Worm (Caenorhabditis elegans) whole organism, L3 larva: Measurements from ENCODE around the gene C18A3.3.
A peak's percentile ranks its signal among the peaks of the same experiment; 100 is the strongest.

Source experiments
- R02D3.7 ChIP-seq: fragments of 150-350 bp; optimal IDR thresholded peaks from 2 replicates; lab custom pipeline; 2014; ENCODE audit warnings: missing biosample characterization, missing genetic modification characterization
- ZK546.5 ChIP-seq: sonication (generic microtip); optimal IDR thresholded peaks from 2 replicates; lab custom pipeline; 2017; ENCODE audit warnings: missing biosample characterization, missing genetic modification characterization
- aly-2 ChIP-seq: fragments of 150-350 bp; optimal IDR thresholded peaks from 2 replicates; lab custom pipeline; 2014; ENCODE audit warnings: missing biosample characterization, missing genetic modification characterization
- ama-1 ChIP-seq: fragments of 150-350 bp; optimal IDR thresholded peaks from 2 replicates; lab custom pipeline; 2018
- ceh-16 ChIP-seq: sonication (generic microtip); optimal IDR thresholded peaks from 2 replicates; lab custom pipeline; 2017; ENCODE audit warnings: missing biosample characterization, missing genetic modification characterization
- ceh-28 ChIP-seq: fragments of 150-350 bp; optimal IDR thresholded peaks from 2 replicates; lab custom pipeline; 2014; ENCODE audit warnings: missing biosample characterization, missing genetic modification reagents, missing genetic modification characterization
- ceh-9 ChIP-seq: sonication (generic microtip); optimal IDR thresholded peaks from 2 replicates; lab custom pipeline; 2018; ENCODE audit warnings: missing biosample characterization, missing genetic modification characterization
- egl-27 ChIP-seq: sonication (generic microtip); optimal IDR thresholded peaks from 4 replicates; lab custom pipeline; 2017; ENCODE audit warnings: missing biosample characterization, missing genetic modification reagents, missing genetic modification characterization
- egl-5 ChIP-seq: fragments of 150-350 bp; optimal IDR thresholded peaks from 2 replicates; lab custom pipeline; 2017; ENCODE audit warnings: missing biosample characterization, missing genetic modification reagents, missing genetic modification characterization, inconsistent platforms
- elt-1 ChIP-seq: fragments of 150-350 bp; optimal IDR thresholded peaks from 2 replicates; lab custom pipeline; 2014; ENCODE audit warnings: missing biosample characterization, missing genetic modification characterization
- elt-2 ChIP-seq: sonication (generic microtip); optimal IDR thresholded peaks from 2 replicates; lab custom pipeline; 2016; ENCODE audit warnings: missing genetic modification reagents, mild to moderate bottlenecking, missing genetic modification characterization, missing compliant biosample characterization
- elt-3 ChIP-seq, 3 experiments: fragments of 150-350 bp in 1 of 3; sonication (generic microtip) in 2 of 3; optimal IDR thresholded peaks; 2 replicates in 2 of 3; 4 replicates in 1 of 3; lab custom pipeline; 2014 to 2017; ENCODE audit warnings: missing biosample characterization in 3 of 3, missing genetic modification characterization in 3 of 3
- eor-1 ChIP-seq, 2 experiments: fragments of 150-350 bp; optimal IDR thresholded peaks; 2 replicates each; lab custom pipeline; 2014 to 2018; ENCODE audit warnings: missing biosample characterization in 2 of 2, missing genetic modification characterization in 2 of 2
- fkh-10 ChIP-seq: sonication (generic microtip); optimal IDR thresholded peaks from 2 replicates; lab custom pipeline; 2017; ENCODE audit warnings: missing biosample characterization, missing genetic modification reagents, missing genetic modification characterization
- fkh-2 ChIP-seq: fragments of 150-350 bp; optimal IDR thresholded peaks from 2 replicates; lab custom pipeline; 2014; ENCODE audit warnings: missing biosample characterization, missing genetic modification reagents, missing genetic modification characterization
- fos-1 ChIP-seq: fragments of 150-350 bp; optimal IDR thresholded peaks from 2 replicates; lab custom pipeline; 2014; ENCODE audit warnings: missing biosample characterization, missing genetic modification characterization
- hmg-11 ChIP-seq: sonication (generic microtip); optimal IDR thresholded peaks from 2 replicates; lab custom pipeline; 2016; ENCODE audit warnings: missing genetic modification characterization, missing compliant biosample characterization
- jun-1 ChIP-seq: fragments of 150-350 bp; optimal IDR thresholded peaks from 2 replicates; lab custom pipeline; 2014; ENCODE audit warnings: missing biosample characterization, missing genetic modification reagents, missing genetic modification characterization
- lin-15B ChIP-seq: fragments of 150-350 bp; optimal IDR thresholded peaks from 2 replicates; lab custom pipeline; 2014; ENCODE audit warnings: missing biosample characterization, missing genetic modification characterization
- lin-39 ChIP-seq: fragments of 150-350 bp; optimal IDR thresholded peaks from 2 replicates; lab custom pipeline; 2018; ENCODE audit warnings: missing biosample characterization, missing genetic modification reagents, missing genetic modification characterization
- lsy-12 ChIP-seq: sonication (generic microtip); optimal IDR thresholded peaks from 2 replicates; lab custom pipeline; 2016; ENCODE audit warnings: mild to moderate bottlenecking, missing genetic modification characterization, missing compliant biosample characterization
- mdl-1 ChIP-seq: fragments of 150-350 bp; optimal IDR thresholded peaks from 2 replicates; lab custom pipeline; 2014; ENCODE audit warnings: missing biosample characterization, missing genetic modification characterization
- mml-1 ChIP-seq: fragments of 150-350 bp; sonication (generic microtip); optimal IDR thresholded peaks from 3 replicates; lab custom pipeline; 2014; ENCODE audit warnings: missing biosample characterization, missing genetic modification characterization
- nfya-1 ChIP-seq: sonication (generic microtip); optimal IDR thresholded peaks from 2 replicates; lab custom pipeline; 2017; ENCODE audit warnings: missing genetic modification characterization, mild to moderate bottlenecking, missing compliant biosample characterization, antibody characterized with exemption, moderate library complexity; ENCODE audit not compliant: insufficient read depth
- nhr-11 ChIP-seq: fragments of 150-350 bp; optimal IDR thresholded peaks from 2 replicates; lab custom pipeline; 2014; ENCODE audit warnings: missing biosample characterization, missing genetic modification characterization
- nhr-12 ChIP-seq: fragments of 150-350 bp; optimal IDR thresholded peaks from 2 replicates; lab custom pipeline; 2014; ENCODE audit warnings: missing biosample characterization, missing genetic modification characterization
- nhr-23 ChIP-seq: fragments of 150-350 bp; optimal IDR thresholded peaks from 2 replicates; lab custom pipeline; 2014; ENCODE audit warnings: missing biosample characterization, missing genetic modification reagents, missing genetic modification characterization
- nhr-237 ChIP-seq: fragments of 150-350 bp; optimal IDR thresholded peaks from 2 replicates; lab custom pipeline; 2014; ENCODE audit warnings: missing biosample characterization, missing genetic modification characterization
- nhr-25 ChIP-seq: sonication (generic microtip); optimal IDR thresholded peaks from 2 replicates; lab custom pipeline; 2017; ENCODE audit warnings: missing biosample characterization, missing genetic modification characterization
- nhr-28 ChIP-seq: fragments of 150-350 bp; optimal IDR thresholded peaks from 2 replicates; lab custom pipeline; 2014; ENCODE audit warnings: missing biosample characterization, missing genetic modification characterization
- nhr-43 ChIP-seq: sonication (generic microtip); optimal IDR thresholded peaks from 2 replicates; lab custom pipeline; 2016; ENCODE audit warnings: mild to moderate bottlenecking, missing genetic modification characterization, missing compliant biosample characterization; ENCODE audit not compliant: poor library complexity, severe bottlenecking
- nhr-67 ChIP-seq: fragments of 150-350 bp; optimal IDR thresholded peaks from 2 replicates; lab custom pipeline; 2014; ENCODE audit warnings: missing biosample characterization, missing genetic modification characterization
- nhr-76 ChIP-seq: fragments of 150-350 bp; sonication (generic microtip); optimal IDR thresholded peaks from 5 replicates; lab custom pipeline; 2014; ENCODE audit warnings: missing biosample characterization, missing genetic modification characterization
- nhr-77 ChIP-seq: fragments of 150-350 bp; optimal IDR thresholded peaks from 2 replicates; lab custom pipeline; 2014; ENCODE audit warnings: missing biosample characterization, missing genetic modification characterization
- pha-4 ChIP-seq: fragments of 150-350 bp; optimal IDR thresholded peaks from 2 replicates; lab custom pipeline; 2014; ENCODE audit warnings: missing biosample characterization, missing genetic modification reagents, missing genetic modification characterization
- pqm-1 ChIP-seq: fragments of 150-350 bp; optimal IDR thresholded peaks from 2 replicates; lab custom pipeline; 2017; ENCODE audit warnings: missing biosample characterization, missing genetic modification characterization, inconsistent platforms
- sea-2 ChIP-seq: fragments of 150-350 bp; sonication (generic microtip); optimal IDR thresholded peaks from 4 replicates; lab custom pipeline; 2014; ENCODE audit warnings: missing biosample characterization, missing genetic modification reagents, missing genetic modification characterization
- skn-1 ChIP-seq: fragments of 150-350 bp; optimal IDR thresholded peaks from 2 replicates; lab custom pipeline; 2014; ENCODE audit warnings: missing biosample characterization, missing genetic modification characterization
- snpc-4 ChIP-seq: fragments of 150-350 bp; optimal IDR thresholded peaks from 2 replicates; lab custom pipeline; 2014; ENCODE audit warnings: missing biosample characterization, missing genetic modification characterization
- unc-62 ChIP-seq: fragments of 150-350 bp; sonication (generic microtip); optimal IDR thresholded peaks from 4 replicates; lab custom pipeline; 2014; ENCODE audit warnings: missing biosample characterization, missing genetic modification reagents, missing genetic modification characterization
- zag-1 ChIP-seq: fragments of 150-350 bp; optimal IDR thresholded peaks from 2 replicates; lab custom pipeline; 2014; ENCODE audit warnings: missing biosample characterization, missing genetic modification characterization
- ztf-11 ChIP-seq: fragments of 150-350 bp; optimal IDR thresholded peaks from 2 replicates; lab custom pipeline; 2014; ENCODE audit warnings: missing biosample characterization, missing genetic modification characterization
- ztf-4 ChIP-seq: fragments of 150-350 bp; optimal IDR thresholded peaks from 2 replicates; lab custom pipeline; 2014; ENCODE audit warnings: missing biosample characterization, missing genetic modification characterization

Gene C18A3.3

DNA sequence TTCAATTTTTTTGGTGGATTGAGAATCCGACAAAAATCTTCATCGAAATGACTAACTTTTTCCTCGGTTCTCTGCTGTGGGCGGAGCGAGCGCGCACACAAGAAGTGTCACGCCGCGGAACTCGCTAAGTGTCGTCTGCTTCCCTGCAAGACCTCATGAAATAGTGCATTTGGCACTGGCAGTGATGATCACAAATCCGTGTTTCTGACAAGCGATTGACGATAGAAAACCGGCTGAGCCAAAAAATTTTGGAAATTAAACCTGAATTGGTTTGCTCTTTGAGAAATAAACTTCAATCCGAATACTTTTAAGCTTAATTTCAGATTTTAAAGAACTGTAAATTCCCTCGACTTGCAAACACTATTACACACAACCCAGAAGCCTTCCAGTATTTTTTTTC lies 14.6 kb upstream of the C18A3.3 start (continued):
- TF ChIP-seq egl-27 (tag; lab: Kevin White, UChicago) = no peak
- TF ChIP-seq skn-1 = peak; percentile 26
- TF ChIP-seq lin-39 (tag; lab: Kevin White, UChicago) = peak; percentile 10
- no peak for TF ChIP-seq fos-1
- TF ChIP-seq ceh-16 = no peak
- TF ChIP-seq elt-2 = peak; percentile 71
- no peak for TF ChIP-seq egl-5 (tag; lab: Kevin White, UChicago)
- peak; percentile 59 for TF ChIP-seq nhr-25
- peak; percentile 68 for TF ChIP-seq nhr-43 (tag; lab: Kevin White, UChicago)
- TF ChIP-seq mdl-1 (tag; lab: Kevin White, UChicago) = no peak
- no peak for TF ChIP-seq sea-2 (GFP tag; lab: Kevin White, UChicago)
- TF ChIP-seq ztf-4 (tag; lab: Kevin White, UChicago) = no peak
- peak; percentile 99 for TF ChIP-seq snpc-4 (tag; lab: Kevin White, UChicago)
- no peak for TF ChIP-seq nhr-237
- TF ChIP-seq nhr-76 = no peak
- TF ChIP-seq unc-62 = no peak
- TF ChIP-seq fkh-2 (tag; lab: Kevin White, UChicago) = no peak
- no peak for TF ChIP-seq elt-3 (tag; optimal IDR thresholded peaks at IDR 0.05; lab: Kevin White, UChicago)
- TF ChIP-seq ZK546.5 (tag; lab: Kevin White, UChicago) = no peak
- peak; percentile 0 for TF ChIP-seq lsy-12 (tag; lab: Kevin White, UChicago)

DNA sequence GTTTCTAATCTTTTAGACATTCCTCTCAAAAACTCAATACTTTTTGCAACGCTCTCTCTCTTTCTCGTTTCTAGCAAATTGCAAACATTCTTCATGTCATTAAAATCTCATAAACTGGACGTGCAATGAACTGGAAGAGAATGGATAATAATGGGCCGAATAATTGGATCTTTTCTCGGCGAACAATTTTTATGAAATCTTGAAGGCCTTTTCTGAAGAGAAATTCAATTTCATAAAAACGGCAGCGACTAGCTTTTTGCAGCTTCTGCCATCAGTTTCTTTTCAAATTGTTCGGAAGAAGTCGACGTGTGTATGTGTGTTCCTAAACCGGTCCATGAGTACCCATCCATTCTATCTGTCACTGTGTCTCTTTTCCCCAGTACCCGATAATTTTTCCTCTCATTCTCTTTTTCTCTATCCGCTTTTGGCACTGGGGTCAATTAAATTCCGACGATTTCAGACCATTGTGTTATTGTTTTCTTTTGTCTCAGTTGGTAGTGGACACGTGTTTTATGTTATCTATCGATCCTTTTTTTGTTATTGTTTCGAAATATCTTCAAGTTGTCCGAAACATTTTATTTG lies 13.4 kb upstream of the C18A3.3 start:
- TF ChIP-seq nhr-76 = no peak
- no peak for TF ChIP-seq skn-1
- no peak for TF ChIP-seq ama-1 (lab: Kevin White, UChicago)
- no peak for TF ChIP-seq jun-1 (tag; lab: Kevin White, UChicago)
- no peak for TF ChIP-seq nhr-28 (tag; lab: Kevin White, UChicago)
- no peak for TF ChIP-seq elt-3 (tag; optimal IDR thresholded peaks at IDR 0.05; lab: Kevin White, UChicago)
- TF ChIP-seq fos-1 = no peak
- TF ChIP-seq snpc-4 (tag; lab: Kevin White, UChicago) = peak; percentile 11
- TF ChIP-seq ztf-4 (tag; lab: Kevin White, UChicago) = no peak
- no peak for TF ChIP-seq mdl-1 (tag; lab: Kevin White, UChicago)
- no peak for TF ChIP-seq pha-4 (tag; lab: Kevin White, UChicago)
- no peak for TF ChIP-seq nfya-1 (tag; lab: Kevin White, UChicago)
- peak; percentile 13 for TF ChIP-seq nhr-23 (tag; lab: Kevin White, UChicago)
- TF ChIP-seq lsy-12 (tag; lab: Kevin White, UChicago) = no peak
- TF ChIP-seq mml-1 = no peak
- TF ChIP-seq egl-5 (tag; lab: Kevin White, UChicago) = peak; percentile 91
- no peak for TF ChIP-seq ceh-16
- peak; percentile 62 for TF ChIP-seq nhr-25
- TF ChIP-seq pqm-1 (tag; lab: Kevin White, UChicago) = no peak
- TF ChIP-seq fkh-10 (GFP tag; lab: Kevin White, UChicago) = no peak
- no peak for TF ChIP-seq eor-1 (tag; optimal IDR thresholded peaks at IDR 0.05; lab: Kevin White, UChicago)
- no peak for TF ChIP-seq nhr-67 (tag; lab: Kevin White, UChicago)
- TF ChIP-seq ZK546.5 (tag; lab: Kevin White, UChicago) = no peak
- no peak for TF ChIP-seq ztf-11
- TF ChIP-seq zag-1 (tag; lab: Kevin White, UChicago) = no peak
- TF ChIP-seq R02D3.7 (tag; lab: Kevin White, UChicago) = no peak
- TF ChIP-seq hmg-11 (tag; lab: Kevin White, UChicago) = peak; percentile 30
- TF ChIP-seq nhr-11 (tag; lab: Kevin White, UChicago) = no peak
- no peak for TF ChIP-seq ceh-28
- no peak for TF ChIP-seq nhr-237
- no peak for TF ChIP-seq unc-62
- no peak for TF ChIP-seq elt-1
- TF ChIP-seq aly-2 (tag; lab: Kevin White, UChicago) = no peak
- TF ChIP-seq nhr-43 (tag; lab: Kevin White, UChicago) = no peak
- TF ChIP-seq nhr-12 (tag; lab: Kevin White, UChicago) = no peak
- TF ChIP-seq lin-15B = no peak
- no peak for TF ChIP-seq nhr-77 (tag; lab: Kevin White, UChicago)
- no peak for TF ChIP-seq ceh-9 (tag; lab: Kevin White, UChicago)
